Worm (Caenorhabditis elegans) whole organism, L1 larva: ENCODE measurements around the gene srsx-36.

Source experiments
- C16A3.4 ChIP-seq: fragments of 150-350 bp; optimal IDR thresholded peaks from 2 replicates; lab custom pipeline; 2014; ENCODE audit warnings: missing biosample characterization, missing genetic modification characterization
- dpl-1 ChIP-seq, 3 experiments: fragments of 150-350 bp in 2 of 3; sonication (generic microtip) in 1 of 3; optimal IDR thresholded peaks; 2 replicates each; lab custom pipeline; 2014 to 2017; ENCODE audit warnings: missing biosample characterization in 3 of 3, missing genetic modification characterization in 3 of 3, missing genetic modification reagents in 3 of 3
- egl-13 ChIP-seq: sonication (generic microtip); optimal IDR thresholded peaks from 2 replicates; lab custom pipeline; 2016; ENCODE audit warnings: missing genotype, missing genetic modification reagents, missing genetic modification characterization, missing compliant biosample characterization
- elt-3 ChIP-seq, 6 experiments: fragments of 150-350 bp in 1 of 6; sonication (generic microtip); optimal IDR thresholded peaks; 2 replicates each; lab custom pipeline; 2017 to 2018; ENCODE audit warnings: missing biosample characterization in 6 of 6, missing genetic modification characterization in 6 of 6, inconsistent platforms in 1 of 6
- fos-1 ChIP-seq: fragments of 150-350 bp; optimal IDR thresholded peaks from 2 replicates; lab custom pipeline; 2014; ENCODE audit warnings: missing biosample characterization, missing genetic modification characterization
- hlh-17 ChIP-seq: fragments of 200-800 bp; sonication (Bioruptor generic); optimal IDR thresholded peaks from 2 replicates; lab custom pipeline; 2018; ENCODE audit warnings: missing genetic modification characterization, mild to moderate bottlenecking, missing compliant biosample characterization, moderate library complexity, borderline replicate concordance
- lin-13 ChIP-seq: fragments of 150-350 bp; optimal IDR thresholded peaks from 2 replicates; lab custom pipeline; 2014; ENCODE audit warnings: missing biosample characterization, missing genetic modification reagents, missing genetic modification characterization
- nhr-20 ChIP-seq: sonication (generic microtip); optimal IDR thresholded peaks from 2 replicates; lab custom pipeline; 2016; ENCODE audit warnings: mild to moderate bottlenecking, missing genetic modification characterization, missing compliant biosample characterization
- nhr-71 ChIP-seq: sonication (generic microtip); optimal IDR thresholded peaks from 2 replicates; lab custom pipeline; 2016; ENCODE audit warnings: mild to moderate bottlenecking, missing genetic modification characterization, moderate library complexity, missing compliant biosample characterization
- tlp-1 ChIP-seq: fragments of 150-350 bp; optimal IDR thresholded peaks from 2 replicates; lab custom pipeline; 2014; ENCODE audit warnings: missing biosample characterization, missing genetic modification characterization
- unc-130 ChIP-seq: fragments of 150-350 bp; optimal IDR thresholded peaks from 2 replicates; lab custom pipeline; 2017; ENCODE audit warnings: missing biosample characterization, missing genetic modification characterization, inconsistent platforms
- xbp-1 ChIP-seq: sonication (generic microtip); optimal IDR thresholded peaks from 2 replicates; lab custom pipeline; 2016; ENCODE audit warnings: missing genetic modification characterization, missing compliant biosample characterization
- zip-4 ChIP-seq: fragments of 200-800 bp; sonication (Bioruptor generic); optimal IDR thresholded peaks from 2 replicates; lab custom pipeline; 2018; ENCODE audit warnings: mild to moderate bottlenecking, missing genetic modification characterization, moderate library complexity, missing compliant biosample characterization

srsx-36 gene

ce11 chrV:15758449-15758848 lies 51.0 kb downstream of the srsx-36 start, which contains the start of gene str-9:
TSS of gene str-9 (plus strand) at chrV:15758749.
- TF ChIP-seq hlh-17 (GFP tag; lab: Kevin White, UChicago) (no peak), dpl-1 (GFP tag; optimal IDR thresholded peaks at IDR 0.05; lab: Kevin White, UChicago) (no peak), xbp-1 (no peak), tlp-1 (tag; lab: Kevin White, UChicago) (no peak), lin-13 (GFP tag; lab: Kevin White, UChicago) (no peak), nhr-71 (tag; lab: Kevin White, UChicago) (no peak), fos-1 (no peak), egl-13 (tag; lab: Kevin White, UChicago) (no peak), elt-3 (tag; optimal IDR thresholded peaks at IDR 0.05; lab: Kevin White, UChicago) (no peak), C16A3.4 (no peak), zip-4 (GFP tag; lab: Kevin White, UChicago) (no peak), unc-130 (tag; lab: Kevin White, UChicago) (no peak), nhr-20 (tag; lab: Kevin White, UChicago) (no peak)
